Worm (Caenorhabditis elegans) whole organism, late embryonic: Measurements from ENCODE around the gene ZK84.4.
"Not testable (repeated sequence)": the region's sequence is repeated elsewhere in the genome, so short reads cannot be mapped to it uniquely, and the experiment has no call there.

Source experiments
- F13H6.1 ChIP-seq: sonication (generic microtip); optimal IDR thresholded peaks from 2 replicates; lab custom pipeline; 2016; ENCODE audit warnings: missing genetic modification characterization, missing compliant biosample characterization
- T23F11.4 ChIP-seq: fragments of 200-800 bp; sonication (Bioruptor generic); optimal IDR thresholded peaks from 2 replicates; lab custom pipeline; 2018; ENCODE audit warnings: mild to moderate bottlenecking, missing genetic modification characterization, missing compliant biosample characterization
- ama-1 ChIP-seq: fragments of 150-350 bp; optimal IDR thresholded peaks from 2 replicates; lab custom pipeline; 2014
- ceh-14 ChIP-seq: sonication (generic microtip); optimal IDR thresholded peaks from 2 replicates; lab custom pipeline; 2016; ENCODE audit warnings: missing genotype, missing genetic modification characterization, missing compliant biosample characterization
- ceh-19 ChIP-seq: fragments of 200-800 bp; sonication (Bioruptor generic); optimal IDR thresholded peaks from 2 replicates; lab custom pipeline; 2018; ENCODE audit warnings: mild to moderate bottlenecking, missing genetic modification characterization, missing compliant biosample characterization
- ceh-2 ChIP-seq: sonication (generic microtip); optimal IDR thresholded peaks from 2 replicates; lab custom pipeline; 2016; ENCODE audit warnings: missing genotype, missing genetic modification characterization, missing compliant biosample characterization
- ceh-22 ChIP-seq: sonication (generic microtip); optimal IDR thresholded peaks from 2 replicates; lab custom pipeline; 2017; ENCODE audit warnings: missing biosample characterization, missing genetic modification characterization
- ceh-24 ChIP-seq: sonication (generic microtip); optimal IDR thresholded peaks from 2 replicates; lab custom pipeline; 2016; ENCODE audit warnings: mild to moderate bottlenecking, missing genetic modification characterization, missing compliant biosample characterization
- ceh-30 ChIP-seq: fragments of 150-350 bp; optimal IDR thresholded peaks from 2 replicates; lab custom pipeline; 2014; ENCODE audit warnings: missing biosample characterization, missing genetic modification characterization
- ceh-48 ChIP-seq: sonication (generic microtip); optimal IDR thresholded peaks from 2 replicates; lab custom pipeline; 2016; ENCODE audit warnings: missing genetic modification characterization, inconsistent platforms, missing compliant biosample characterization
- che-1 ChIP-seq: sonication (generic microtip); optimal IDR thresholded peaks from 2 replicates; lab custom pipeline; 2016; ENCODE audit warnings: mild to moderate bottlenecking, missing genetic modification characterization, missing compliant biosample characterization
- elt-2 ChIP-seq: sonication (generic microtip); optimal IDR thresholded peaks from 2 replicates; lab custom pipeline; 2016; ENCODE audit warnings: missing genetic modification reagents, missing genetic modification characterization, missing compliant biosample characterization
- ets-4 ChIP-seq: sonication (generic microtip); optimal IDR thresholded peaks from 2 replicates; lab custom pipeline; 2016; ENCODE audit warnings: missing genetic modification characterization, missing compliant biosample characterization
- fkh-10 ChIP-seq: fragments of 150-350 bp; optimal IDR thresholded peaks from 2 replicates; lab custom pipeline; 2014; ENCODE audit warnings: missing biosample characterization, missing genetic modification reagents, missing genetic modification characterization
- gmeb-2 ChIP-seq: sonication (generic microtip); optimal IDR thresholded peaks from 2 replicates; lab custom pipeline; 2016; ENCODE audit warnings: missing genetic modification characterization, inconsistent platforms, missing compliant biosample characterization
- hlh-13 ChIP-seq: fragments of 200-800 bp; sonication (Bioruptor generic); optimal IDR thresholded peaks from 2 replicates; lab custom pipeline; 2018; ENCODE audit warnings: mild to moderate bottlenecking, missing genetic modification characterization, missing compliant biosample characterization
- hlh-30 ChIP-seq: sonication (generic microtip); optimal IDR thresholded peaks from 2 replicates; lab custom pipeline; 2017; ENCODE audit warnings: antibody characterized with exemption, missing genetic modification characterization, missing compliant biosample characterization; ENCODE audit not compliant: insufficient read depth
- hlh-6 ChIP-seq: sonication (generic microtip); optimal IDR thresholded peaks from 2 replicates; lab custom pipeline; 2016; ENCODE audit warnings: missing genotype, missing genetic modification characterization, missing compliant biosample characterization
- hlh-8 ChIP-seq: sonication (generic microtip); optimal IDR thresholded peaks from 2 replicates; lab custom pipeline; 2016; ENCODE audit warnings: missing genotype, missing genetic modification characterization, missing compliant biosample characterization
- madf-2 ChIP-seq: sonication (generic microtip); optimal IDR thresholded peaks from 2 replicates; lab custom pipeline; 2017; ENCODE audit warnings: missing genetic modification characterization, missing compliant biosample characterization
- mec-3 ChIP-seq: sonication (generic microtip); optimal IDR thresholded peaks from 2 replicates; lab custom pipeline; 2016; ENCODE audit warnings: borderline replicate concordance, missing genetic modification characterization, missing compliant biosample characterization
- nfya-1 ChIP-seq: sonication (generic microtip); optimal IDR thresholded peaks from 2 replicates; lab custom pipeline; 2017; ENCODE audit warnings: missing genetic modification characterization, mild to moderate bottlenecking, missing compliant biosample characterization, antibody characterized with exemption, moderate library complexity
- nhr-11 ChIP-seq: fragments of 150-350 bp; optimal IDR thresholded peaks from 2 replicates; lab custom pipeline; 2014; ENCODE audit warnings: missing biosample characterization, missing genetic modification characterization
- odd-2 ChIP-seq: sonication (generic microtip); optimal IDR thresholded peaks from 2 replicates; lab custom pipeline; 2017; ENCODE audit warnings: antibody characterized with exemption, mild to moderate bottlenecking, missing genetic modification characterization, missing compliant biosample characterization
- pag-3 ChIP-seq: sonication (generic microtip); optimal IDR thresholded peaks from 2 replicates; lab custom pipeline; 2016; ENCODE audit warnings: missing compliant biosample characterization, missing genetic modification characterization, borderline replicate concordance
- pax-1 ChIP-seq: fragments of 150-350 bp; optimal IDR thresholded peaks from 2 replicates; lab custom pipeline; 2014; ENCODE audit warnings: missing biosample characterization, missing genetic modification characterization
- pha-4 ChIP-seq: fragments of 150-350 bp; optimal IDR thresholded peaks from 2 replicates; lab custom pipeline; 2018; ENCODE audit warnings: missing biosample characterization, missing genetic modification reagents, missing genetic modification characterization
- pqm-1 ChIP-seq: sonication (generic microtip); optimal IDR thresholded peaks from 2 replicates; lab custom pipeline; 2016; ENCODE audit warnings: missing genetic modification characterization, missing compliant biosample characterization
- pros-1 ChIP-seq: fragments of 150-350 bp; optimal IDR thresholded peaks from 2 replicates; lab custom pipeline; 2014; ENCODE audit warnings: missing biosample characterization, missing genetic modification reagents, missing genetic modification characterization
- rnt-1 ChIP-seq: sonication (generic microtip); optimal IDR thresholded peaks from 2 replicates; lab custom pipeline; 2016; ENCODE audit warnings: missing genetic modification characterization, missing compliant biosample characterization
- sox-2 ChIP-seq: fragments of 200-800 bp; sonication (Bioruptor generic); IDR thresholded peaks from 2 replicates; pipeline ENCODE4 v1.3.6; 2022; ENCODE audit warnings: missing genetic modification reagents, missing genetic modification characterization, missing compliant biosample characterization
- unc-3 ChIP-seq, 2 experiments: fragments of 200-800 bp in 1 of 2; sonication (Bioruptor generic) in 1 of 2; sonication (generic microtip) in 1 of 2; conservative IDR thresholded peaks in 1 of 2; optimal IDR thresholded peaks in 1 of 2; 2 replicates each; pipeline versions ENCODE4 v1.3.6 to Lab custom; 2016 to 2022; ENCODE audit warnings: missing compliant biosample characterization in 2 of 2, missing genetic modification characterization in 2 of 2, missing genetic modification reagents in 1 of 2
- unc-42 ChIP-seq: sonication (generic microtip); optimal IDR thresholded peaks from 2 replicates; lab custom pipeline; 2016; ENCODE audit warnings: missing genotype, missing genetic modification characterization, missing compliant biosample characterization
- unc-55 ChIP-seq: sonication (generic microtip); optimal IDR thresholded peaks from 2 replicates; lab custom pipeline; 2017; ENCODE audit warnings: missing biosample characterization, missing genetic modification reagents, missing genetic modification characterization
- unc-86 ChIP-seq: sonication (generic microtip); optimal IDR thresholded peaks from 2 replicates; lab custom pipeline; 2016; ENCODE audit warnings: missing genetic modification characterization, missing compliant biosample characterization
- ztf-16 ChIP-seq: sonication (generic microtip); optimal IDR thresholded peaks from 2 replicates; lab custom pipeline; 2017; ENCODE audit warnings: missing genetic modification characterization, missing compliant biosample characterization

The ZK84.4 gene

ce11 chrII:6014057-6014456 is 5.3 kb upstream of the ZK84.4 start, which contains the start of gene ZK84.2:
TSS of gene ZK84.2 (plus strand) at chrII:6014357.
- not testable (repeated sequence) for TF ChIP-seq ztf-16, mec-3, elt-2 (tag; lab: Kevin White, UChicago)
- TF ChIP-seq, all 69 proteins: peak for 0; not testable (repeated sequence) for 69

- no peak for TF ChIP-seq F13H6.1
- no peak for TF ChIP-seq sox-2 (GFP tag; lab: Robert Waterston, UW)
- TF ChIP-seq pag-3 = no peak
- TF ChIP-seq che-1 (tag; lab: Kevin White, UChicago) = no peak
- TF ChIP-seq madf-2 (tag; lab: Kevin White, UChicago) = no peak
- no peak for TF ChIP-seq nhr-11 (tag; lab: Kevin White, UChicago)
- TF ChIP-seq ceh-2 = no peak
- no peak for TF ChIP-seq unc-86 (tag; lab: Kevin White, UChicago)
- TF ChIP-seq ceh-22 = no peak
- TF ChIP-seq odd-2 (tag; lab: Kevin White, UChicago) = no peak
- no peak for TF ChIP-seq T23F11.4 (GFP tag; lab: Kevin White, UChicago)
- no peak for TF ChIP-seq pha-4 (tag; lab: Kevin White, UChicago)
- no peak for TF ChIP-seq ceh-19 (GFP tag; lab: Kevin White, UChicago)
- no peak for TF ChIP-seq elt-2 (tag; lab: Kevin White, UChicago)
- no peak for TF ChIP-seq pqm-1 (tag; lab: Kevin White, UChicago)
- TF ChIP-seq rnt-1 = no peak
- TF ChIP-seq, all 69 proteins: peak for 0
These were observed 1.8 kb upstream of the ZK84.4 start, which contains the start of gene ins-20 for ce11 chrII:6010544-6010943. TSS of gene ins-20 (plus strand) at chrII:6010844.

- peak; percentile 46 for TF ChIP-seq hlh-30 (tag; lab: Kevin White, UChicago)
- TF ChIP-seq pros-1 = no peak
- peak; percentile 68 for TF ChIP-seq unc-55 (GFP tag; lab: Kevin White, UChicago)
These were observed 7.8 kb downstream of the ZK84.4 start for ce11 chrII:6001004-6001403.

- TF ChIP-seq unc-42 (tag; lab: Kevin White, UChicago) = no peak
- TF ChIP-seq pha-4 (tag; lab: Kevin White, UChicago) = no peak
- TF ChIP-seq ceh-48 (tag; lab: Kevin White, UChicago) = no peak
- no peak for TF ChIP-seq ets-4
- TF ChIP-seq madf-2 (tag; lab: Kevin White, UChicago) = no peak
- TF ChIP-seq ceh-24 (tag; lab: Kevin White, UChicago) = no peak
- no peak for TF ChIP-seq gmeb-2 (tag; lab: Kevin White, UChicago)
- no peak for TF ChIP-seq hlh-30 (tag; lab: Kevin White, UChicago)
- TF ChIP-seq T23F11.4 (GFP tag; lab: Kevin White, UChicago) = no peak
- no peak for TF ChIP-seq ama-1 (lab: Kevin White, UChicago)
- no peak for TF ChIP-seq nfya-1
- no peak for TF ChIP-seq ceh-19 (GFP tag; lab: Kevin White, UChicago)
- no peak for TF ChIP-seq che-1 (tag; lab: Kevin White, UChicago)
- TF ChIP-seq hlh-6 (tag; lab: Kevin White, UChicago) = no peak
These were observed 8.7 kb downstream of the ZK84.4 start, which contains the start of gene ins-6 for ce11 chrII:6000136-6000535. TSS of gene ins-6 (plus strand) at chrII:6000436.

ce11 chrII:5997257-5997656 is 11.5 kb downstream of the ZK84.4 start, which contains the start of gene ins-5:
TSS of gene ins-5 (plus strand) at chrII:5997557.
- TF ChIP-seq ceh-14 (tag; lab: Kevin White, UChicago) (no peak), ets-4 (no peak), sox-2 (GFP tag; lab: Robert Waterston, UW) (no peak), pha-4 (tag; lab: Kevin White, UChicago) (no peak), hlh-8 (tag; lab: Kevin White, UChicago) (no peak), pax-1 (tag; lab: Kevin White, UChicago) (no peak), ceh-48 (tag; lab: Kevin White, UChicago) (no peak), ceh-30 (tag; lab: Kevin White, UChicago) (no peak), unc-3 (GFP tag; conservative IDR thresholded peaks at IDR 0.05; lab: Robert Waterston, UW) (no peak), unc-3 (tag; optimal IDR thresholded peaks at IDR 0.05; lab: Kevin White, UChicago) (no peak), madf-2 (tag; lab: Kevin White, UChicago) (no peak), hlh-13 (GFP tag; lab: Kevin White, UChicago) (no peak), fkh-10 (GFP tag; lab: Kevin White, UChicago) (no peak)
- TF ChIP-seq, all 69 proteins: peak for 0
